Worm (Caenorhabditis elegans) whole organism, young adult: Measurements from ENCODE around the gene F59A7.7.

ENCODE experiments used
- B0035.1 ChIP-seq: sonication (generic microtip); optimal IDR thresholded peaks from 2 replicates; lab custom pipeline; 2016; ENCODE audit warnings: missing genetic modification characterization, mild to moderate bottlenecking, missing compliant biosample characterization, missing genotype, missing genetic modification reagents
- F10E7.11 ChIP-seq: sonication (generic microtip); optimal IDR thresholded peaks from 2 replicates; lab custom pipeline; 2017; ENCODE audit warnings: mild to moderate bottlenecking, missing genetic modification characterization, moderate library complexity, missing compliant biosample characterization
- F22D6.2 ChIP-seq: sonication (generic microtip); optimal IDR thresholded peaks from 2 replicates; lab custom pipeline; 2016; ENCODE audit warnings: mild to moderate bottlenecking, missing genetic modification characterization, missing compliant biosample characterization
- F33H1.4 ChIP-seq: fragments of 200-800 bp; sonication (Bioruptor generic); IDR thresholded peaks from 2 replicates; pipeline ENCODE4 v1.3.6; 2022; ENCODE audit warnings: missing genetic modification reagents, missing genetic modification characterization, missing compliant biosample characterization
- F37B4.10 ChIP-seq: fragments of 200-800 bp; sonication (Bioruptor generic); IDR thresholded peaks from 2 replicates; pipeline ENCODE4 v1.3.6; 2022; ENCODE audit warnings: missing genetic modification characterization, missing compliant biosample characterization
- F39B2.1 ChIP-seq: fragments of 200-800 bp; sonication (Bioruptor generic); IDR thresholded peaks from 2 replicates; pipeline ENCODE4 v1.3.6; 2022; ENCODE audit warnings: missing genetic modification reagents, missing genetic modification characterization, missing compliant biosample characterization
- K11D2.4 ChIP-seq: fragments of 200-800 bp; sonication (Bioruptor generic); IDR thresholded peaks from 2 replicates; pipeline ENCODE4 v1.3.6; 2022; ENCODE audit warnings: missing genetic modification reagents, missing genetic modification characterization, missing compliant biosample characterization
- Y53F4B.3 ChIP-seq: fragments of 200-800 bp; sonication (Bioruptor generic); IDR thresholded peaks from 2 replicates; pipeline ENCODE4 v1.3.6; 2022; ENCODE audit warnings: missing genetic modification reagents, missing genetic modification characterization, missing compliant biosample characterization
- Y53G8AR.9 ChIP-seq: fragments of 200-800 bp; sonication (Bioruptor generic); conservative IDR thresholded peaks from 2 replicates; pipeline ENCODE4 v1.3.6; 2022; ENCODE audit warnings: missing genetic modification reagents, missing genetic modification characterization, missing compliant biosample characterization
- ZK185.1 ChIP-seq: sonication (generic microtip); optimal IDR thresholded peaks from 2 replicates; lab custom pipeline; 2016; ENCODE audit warnings: mild to moderate bottlenecking, missing genetic modification characterization, missing compliant biosample characterization; ENCODE audit not compliant: poor library complexity, severe bottlenecking
- attf-5 ChIP-seq: fragments of 200-800 bp; sonication (Bioruptor generic); optimal IDR thresholded peaks from 2 replicates; lab custom pipeline; 2018; ENCODE audit warnings: mild to moderate bottlenecking, missing genetic modification characterization, missing compliant biosample characterization
- attf-6 ChIP-seq: fragments of 200-800 bp; sonication (Bioruptor generic); IDR thresholded peaks from 2 replicates; pipeline ENCODE4 v1.3.6; 2022; ENCODE audit warnings: missing genetic modification reagents, missing genetic modification characterization, missing compliant biosample characterization
- bed-2 ChIP-seq: fragments of 200-800 bp; sonication (Bioruptor generic); IDR thresholded peaks from 2 replicates; pipeline ENCODE4 v1.3.6; 2022; ENCODE audit warnings: missing genetic modification reagents, missing genetic modification characterization, missing compliant biosample characterization
- die-1 ChIP-seq: sonication (generic microtip); optimal IDR thresholded peaks from 2 replicates; lab custom pipeline; 2016; ENCODE audit warnings: missing genotype, mild to moderate bottlenecking, missing genetic modification characterization, missing compliant biosample characterization
- hlh-26 ChIP-seq: fragments of 200-800 bp; sonication (Bioruptor generic); conservative IDR thresholded peaks from 2 replicates; pipeline ENCODE4 v1.3.6; 2022; ENCODE audit warnings: missing genetic modification reagents, missing genetic modification characterization, missing compliant biosample characterization
- let-607 ChIP-seq, 2 experiments: fragments of 200-800 bp in 1 of 2; sonication (Bioruptor generic) in 1 of 2; sonication (generic microtip) in 1 of 2; optimal IDR thresholded peaks; 2 replicates each; lab custom pipeline; 2016 to 2018; ENCODE audit warnings: mild to moderate bottlenecking in 2 of 2, missing compliant biosample characterization in 2 of 2, missing genetic modification characterization in 2 of 2, moderate library complexity in 2 of 2, missing genotype in 1 of 2
- lin-26 ChIP-seq: fragments of 200-800 bp; sonication (Bioruptor generic); IDR thresholded peaks from 2 replicates; pipeline ENCODE4 v1.3.6; 2022; ENCODE audit warnings: missing genetic modification reagents, missing genetic modification characterization, missing compliant biosample characterization
- mel-28 ChIP-seq: sonication (generic microtip); optimal IDR thresholded peaks from 2 replicates; lab custom pipeline; 2016; ENCODE audit warnings: borderline replicate concordance, mild to moderate bottlenecking, missing genetic modification characterization, missing compliant biosample characterization
- nfya-2 ChIP-seq: fragments of 200-800 bp; sonication (Bioruptor generic); IDR thresholded peaks from 2 replicates; pipeline ENCODE4 v1.3.6; 2022; ENCODE audit warnings: missing genetic modification reagents, missing genetic modification characterization, missing compliant biosample characterization
- nhr-120 ChIP-seq: fragments of 200-800 bp; sonication (Bioruptor generic); IDR thresholded peaks from 2 replicates; pipeline ENCODE4 v1.3.6; 2022; ENCODE audit warnings: missing genetic modification characterization, missing compliant biosample characterization
- nhr-27 ChIP-seq: fragments of 200-800 bp; sonication (Bioruptor generic); optimal IDR thresholded peaks from 2 replicates; lab custom pipeline; 2018; ENCODE audit warnings: mild to moderate bottlenecking, missing genetic modification characterization, moderate library complexity, missing compliant biosample characterization
- nhr-80 ChIP-seq: sonication (generic microtip); optimal IDR thresholded peaks from 2 replicates; lab custom pipeline; 2016; ENCODE audit warnings: missing genetic modification characterization, missing compliant biosample characterization
- nhr-90 ChIP-seq: sonication (generic microtip); optimal IDR thresholded peaks from 2 replicates; lab custom pipeline; 2016; ENCODE audit warnings: missing genotype, mild to moderate bottlenecking, missing genetic modification characterization, missing compliant biosample characterization
- pha-4 ChIP-seq: fragments of 150-350 bp; sonication (generic microtip); optimal IDR thresholded peaks from 2 replicates; lab custom pipeline; 2014; ENCODE audit warnings: missing biosample characterization, missing genetic modification reagents, missing genetic modification characterization
- rcor-1 ChIP-seq: fragments of 200-800 bp; sonication (Bioruptor generic); IDR thresholded peaks from 2 replicates; pipeline ENCODE4 v1.3.6; 2022; ENCODE audit warnings: missing genetic modification reagents, missing genetic modification characterization, missing compliant biosample characterization
- sdz-38 ChIP-seq: sonication (generic microtip); optimal IDR thresholded peaks from 2 replicates; lab custom pipeline; 2016; ENCODE audit warnings: missing genotype, missing genetic modification characterization, missing compliant biosample characterization
- sea-2 ChIP-seq: fragments of 200-800 bp; sonication (Bioruptor generic); IDR thresholded peaks from 2 replicates; pipeline ENCODE4 v1.3.6; 2022; ENCODE audit warnings: missing genetic modification characterization, missing compliant biosample characterization
- sptf-2 ChIP-seq: fragments of 200-800 bp; sonication (Bioruptor generic); optimal IDR thresholded peaks from 2 replicates; lab custom pipeline; 2018; ENCODE audit warnings: mild to moderate bottlenecking, missing genetic modification characterization, missing compliant biosample characterization
- tbp1 ChIP-seq: fragments of 200-800 bp; sonication (Bioruptor generic); optimal IDR thresholded peaks from 2 replicates; lab custom pipeline; 2018; ENCODE audit warnings: mild to moderate bottlenecking, missing genetic modification characterization, missing compliant biosample characterization
- xnd-1 ChIP-seq: sonication (generic microtip); optimal IDR thresholded peaks from 2 replicates; lab custom pipeline; 2016; ENCODE audit warnings: missing genotype, missing genetic modification reagents, missing genetic modification characterization, missing compliant biosample characterization
- ztf-18 ChIP-seq: sonication (generic microtip); optimal IDR thresholded peaks from 2 replicates; lab custom pipeline; 2016; ENCODE audit warnings: missing genotype, mild to moderate bottlenecking, missing genetic modification characterization, missing compliant biosample characterization
- ztf-22 ChIP-seq: fragments of 200-800 bp; sonication (Bioruptor generic); optimal IDR thresholded peaks from 2 replicates; lab custom pipeline; 2018; ENCODE audit warnings: mild to moderate bottlenecking, missing genetic modification characterization, moderate library complexity, missing compliant biosample characterization
- ztf-28 ChIP-seq: fragments of 200-800 bp; sonication (Bioruptor generic); IDR thresholded peaks from 2 replicates; pipeline ENCODE4 v1.3.6; 2022; ENCODE audit warnings: missing genetic modification reagents, missing genetic modification characterization, missing compliant biosample characterization

Gene F59A7.7

DNA sequence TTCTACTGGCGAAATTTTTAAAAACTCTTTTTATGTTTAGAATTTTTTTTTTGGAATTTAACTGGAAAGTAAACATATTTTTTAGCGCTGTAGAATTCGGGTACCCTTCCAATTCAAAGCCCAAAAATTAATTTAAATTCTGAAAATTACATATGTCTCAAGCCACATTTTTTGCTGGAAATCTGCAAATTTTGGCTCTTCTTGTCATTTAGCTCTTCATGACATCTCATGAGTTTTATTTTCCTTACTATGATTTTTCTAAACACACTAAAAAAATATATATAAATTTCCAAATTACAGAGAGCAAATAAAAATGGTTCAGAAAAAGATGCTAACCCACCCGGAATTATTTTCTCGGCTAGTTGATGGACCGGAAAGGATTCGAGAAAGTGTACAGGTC lies 42.6 kb upstream of the F59A7.7 start, which contains the start of gene acs-3:
acs-3 (plus strand) TSS at position 301 of the 400 bp plus-strand sequence.
- TF ChIP-seq F33H1.4: no peak
- no peak for TF ChIP-seq die-1

DNA sequence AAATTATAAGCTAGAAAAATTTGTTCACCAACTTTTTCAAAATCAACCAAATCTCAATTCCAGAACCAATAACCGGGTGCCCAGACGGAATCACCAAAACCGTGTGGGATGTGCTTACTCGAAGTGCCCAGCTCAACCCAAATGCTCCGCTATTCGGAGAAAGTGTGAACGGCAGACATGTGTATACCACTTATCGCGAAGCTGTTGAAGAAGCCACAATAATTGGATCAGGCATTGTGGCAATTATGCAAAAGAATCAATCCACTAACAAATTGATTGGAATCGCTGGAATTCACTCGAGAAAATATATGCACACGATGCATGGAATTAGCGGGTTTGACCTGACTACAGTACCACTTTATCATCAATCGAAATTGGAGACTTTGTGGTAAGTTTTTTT lies 42.2 kb upstream of the F59A7.7 start:
- TF ChIP-seq attf-6 (GFP tag; lab: Robert Waterston, UW) (no peak), tbp1 (GFP tag; lab: Kevin White, UChicago) (no peak)

DNA sequence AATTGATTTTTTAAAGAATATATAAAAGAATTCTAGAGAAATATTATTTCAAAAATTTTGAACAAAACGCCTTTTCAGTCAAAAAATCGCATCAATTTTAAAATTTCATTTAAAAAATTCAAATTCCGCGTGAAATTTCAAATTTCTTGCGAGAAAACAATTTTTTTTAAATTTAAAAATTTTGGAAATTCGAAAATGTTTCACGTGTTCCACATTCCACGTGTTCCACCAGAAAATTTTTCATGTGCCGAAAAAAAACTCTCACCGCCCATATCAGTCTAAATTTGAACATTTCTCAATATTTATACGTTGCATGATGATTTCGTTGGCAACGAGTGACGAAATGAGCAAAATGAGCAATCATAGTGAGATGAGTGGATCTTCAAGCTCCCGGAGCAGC lies 36.8 kb upstream of the F59A7.7 start, which contains the start of gene fbxa-201:
fbxa-201 (plus strand) TSS at position 301 of the 400 bp plus-strand sequence.
- TF ChIP-seq ztf-28 (GFP tag; lab: Robert Waterston, UW): no peak
- TF ChIP-seq Y53F4B.3: no peak
- TF ChIP-seq ZK185.1: no peak
- TF ChIP-seq nhr-27: no peak
- no peak for TF ChIP-seq F37B4.10 (GFP tag; lab: Robert Waterston, UW)
- no peak for TF ChIP-seq sdz-38 (tag; lab: Kevin White, UChicago)
- TF ChIP-seq ztf-22: no peak
- no peak for TF ChIP-seq attf-5 (GFP tag; lab: Kevin White, UChicago)
- no peak for TF ChIP-seq F22D6.2
- no peak for TF ChIP-seq Y53G8AR.9 (GFP tag; lab: Robert Waterston, UW)
- no peak for TF ChIP-seq sea-2 (GFP tag; lab: Robert Waterston, UW)
- no peak for TF ChIP-seq ztf-18 (tag; lab: Kevin White, UChicago)
- no peak for TF ChIP-seq pha-4 (tag; lab: Kevin White, UChicago)
- no peak for TF ChIP-seq nhr-120 (GFP tag; lab: Robert Waterston, UW)
- TF ChIP-seq nfya-2: no peak
- no peak for TF ChIP-seq B0035.1 (tag; lab: Kevin White, UChicago)

DNA sequence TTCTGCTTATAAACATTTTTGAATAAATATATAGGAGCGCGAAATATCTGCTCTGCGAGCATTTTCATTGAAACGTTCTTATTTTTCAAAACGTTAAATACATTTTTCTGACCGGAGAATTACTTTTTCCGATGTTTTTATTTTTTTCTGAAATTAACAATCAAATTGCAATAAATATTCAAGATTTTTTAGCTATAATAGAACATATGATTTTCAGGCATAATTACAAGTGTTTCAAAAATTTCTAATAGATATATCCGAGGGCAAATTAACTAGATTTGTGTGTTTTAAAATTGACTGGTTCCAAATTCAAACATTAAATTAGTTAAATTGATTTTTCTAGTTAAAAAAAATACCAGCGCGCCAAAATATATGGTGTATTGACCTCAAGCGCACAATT lies 32.9 kb upstream of the F59A7.7 start, which contains the start of gene T08B1.4:
T08B1.4 (plus strand) TSS at position 301 of the 400 bp plus-strand sequence.
- TF ChIP-seq xnd-1 (tag; lab: Kevin White, UChicago): no peak
- TF ChIP-seq die-1: no peak
- TF ChIP-seq F39B2.1 (GFP tag; lab: Robert Waterston, UW): no peak
- no peak for TF ChIP-seq nhr-80
- no peak for TF ChIP-seq bed-2
- TF ChIP-seq K11D2.4 (GFP tag; lab: Robert Waterston, UW): no peak
- no peak for TF ChIP-seq mel-28 (tag; lab: Kevin White, UChicago)
- no peak for TF ChIP-seq nhr-90 (tag; lab: Kevin White, UChicago)
- no peak for TF ChIP-seq sdz-38 (tag; lab: Kevin White, UChicago)
- no peak for TF ChIP-seq sptf-2 (GFP tag; lab: Kevin White, UChicago)
- TF ChIP-seq F10E7.11 (tag; lab: Kevin White, UChicago): no peak
- TF ChIP-seq lin-26: no peak
- TF ChIP-seq hlh-26 (GFP tag; lab: Robert Waterston, UW): no peak
- TF ChIP-seq pha-4 (tag; lab: Kevin White, UChicago): no peak
- no peak for TF ChIP-seq let-607 (tag; optimal IDR thresholded peaks at IDR 0.05; lab: Kevin White, UChicago)

DNA sequence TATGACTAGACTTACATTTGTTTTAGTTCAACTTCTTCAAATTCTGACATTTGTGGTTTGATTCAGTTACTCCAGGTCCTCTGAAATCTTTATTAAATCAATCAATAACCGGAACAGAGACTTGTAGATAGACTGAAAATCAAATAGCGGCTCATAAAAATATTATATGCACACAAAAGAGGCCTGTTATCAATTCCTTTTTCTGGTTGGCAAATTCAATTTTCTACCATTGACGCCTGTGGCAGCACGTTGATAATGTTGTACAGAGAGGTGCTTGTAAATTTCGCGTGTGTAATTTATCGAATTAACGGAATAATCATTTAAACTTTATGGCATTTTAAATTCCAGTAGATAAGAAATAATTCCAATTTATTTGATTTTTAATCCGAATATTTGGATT lies 24.9 kb upstream of the F59A7.7 start, which contains the start of gene T08B1.1:
T08B1.1 (minus strand) TSS at position 92 of the 400 bp plus-strand sequence.
- no peak for TF ChIP-seq rcor-1 (GFP tag; lab: Robert Waterston, UW)
- TF ChIP-seq nhr-80: peak; percentile 64
